Worm (Caenorhabditis elegans): Measurements from ENCODE around the gene col-145.

Gene col-145

ce11 chrV:9127773-9128172 is 35.0 kb downstream of the col-145 start, which contains the start of gene F21C10.3:
F21C10.3 (plus strand) TSS chrV:9128073.
- TF ChIP-seq aha-1 (tag) (peak; percentile 13), lin-29 (GFP tag; IDR thresholded peaks at IDR 0.05) (no peak)

- TF ChIP-seq nhr-237 (tag; optimal IDR thresholded peaks at IDR 0.05), result no peak
- no peak for TF ChIP-seq egl-43 (GFP tag; IDR thresholded peaks at IDR 0.05)
- TF ChIP-seq aha-1 (tag), result no peak
- TF ChIP-seq sdz-12 (GFP tag; optimal IDR thresholded peaks at IDR 0.05), result no peak
- no peak for TF ChIP-seq ceh-20 (GFP tag; IDR thresholded peaks at IDR 0.05)
- no peak for TF ChIP-seq mxl-2 (GFP tag; conservative IDR thresholded peaks at IDR 0.05)
- no peak for TF ChIP-seq F26F4.8 (GFP tag; conservative IDR thresholded peaks at IDR 0.05)
- no peak for TF ChIP-seq nhr-42 (GFP tag; IDR thresholded peaks at IDR 0.05)
- no peak for TF ChIP-seq dpl-1 (GFP tag; optimal IDR thresholded peaks at IDR 0.05)
- no peak for TF ChIP-seq ceh-82 (tag; optimal IDR thresholded peaks at IDR 0.05)
- no peak for TF ChIP-seq nhr-76 (tag; optimal IDR thresholded peaks at IDR 0.05)
- TF ChIP-seq fos-1 (tag; optimal IDR thresholded peaks at IDR 0.05), result no peak
- TF ChIP-seq tra-1 (GFP tag; IDR thresholded peaks at IDR 0.05), result no peak
- TF ChIP-seq ama-1 (optimal IDR thresholded peaks at IDR 0.05), result no peak
These were observed 36.5 kb downstream of the col-145 start, which contains the start of gene F21C10.4 for ce11 chrV:9126316-9126715. F21C10.4 (plus strand) TSS chrV:9126616.

- TF ChIP-seq tag-97 (GFP tag; IDR thresholded peaks at IDR 0.05) (no peak), F44E2.7 (GFP tag; IDR thresholded peaks at IDR 0.05) (no peak), ceh-44 (GFP tag; IDR thresholded peaks at IDR 0.05) (no peak), aly-2 (tag; optimal IDR thresholded peaks at IDR 0.05) (no peak), dmd-9 (GFP tag; IDR thresholded peaks at IDR 0.05) (no peak), mdt-29 (GFP tag; IDR thresholded peaks at IDR 0.05) (no peak)
These were observed 37.5 kb downstream of the col-145 start, which contains the start of gene F21C10.5 for ce11 chrV:9125345-9125744. F21C10.5 (plus strand) TSS chrV:9125645.

- no peak for TF ChIP-seq rbr-2 (tag; optimal IDR thresholded peaks at IDR 0.05)
- no peak for TF ChIP-seq php-3 (GFP tag; IDR thresholded peaks at IDR 0.05)
- no peak for TF ChIP-seq lin-29 (GFP tag; IDR thresholded peaks at IDR 0.05)
- TF ChIP-seq daf-16 (GFP tag; optimal IDR thresholded peaks at IDR 0.05), result no peak
- no peak for TF ChIP-seq daf-16 (tag; optimal IDR thresholded peaks at IDR 0.05)
These were observed 38.6 kb downstream of the col-145 start, which contains the start of gene F21C10.6 for ce11 chrV:9124180-9124579. F21C10.6 (plus strand) TSS chrV:9124480.

- TF ChIP-seq aha-1 (tag) (peak; percentile 76), F37D6.2 (tag; optimal IDR thresholded peaks at IDR 0.05) (no peak), ceh-82 (tag; optimal IDR thresholded peaks at IDR 0.05) (no peak), attf-4 (tag; optimal IDR thresholded peaks at IDR 0.05) (no peak)
These were observed 39.6 kb downstream of the col-145 start, which contains the start of gene F21C10.11 for ce11 chrV:9123186-9123585. F21C10.11 (plus strand) TSS chrV:9123486.

- no peak for TF ChIP-seq ceh-28 (tag; optimal IDR thresholded peaks at IDR 0.05)
- no peak for TF ChIP-seq ztf-7 (tag; optimal IDR thresholded peaks at IDR 0.05)
- TF ChIP-seq skn-1 (tag; optimal IDR thresholded peaks at IDR 0.05), result no peak
- TF ChIP-seq rbr-2 (tag; optimal IDR thresholded peaks at IDR 0.05), result no peak
- TF ChIP-seq nhr-237 (tag; optimal IDR thresholded peaks at IDR 0.05), result no peak
- no peak for TF ChIP-seq nhr-111 (GFP tag; optimal IDR thresholded peaks at IDR 0.05)
- TF ChIP-seq cey-2 (tag; optimal IDR thresholded peaks at IDR 0.05; ENCODE audit: borderline replicate concordance, insufficient read depth), result no peak
- no peak for TF ChIP-seq gei-8 (GFP tag; optimal IDR thresholded peaks at IDR 0.05)
- TF ChIP-seq Y5F2A.4 (GFP tag; optimal IDR thresholded peaks at IDR 0.05), result no peak
- TF ChIP-seq aha-1 (tag), result no peak
- TF ChIP-seq ceh-20 (GFP tag; IDR thresholded peaks at IDR 0.05), result no peak
- no peak for TF ChIP-seq dmd-9 (GFP tag; IDR thresholded peaks at IDR 0.05)
- no peak for TF ChIP-seq jun-1 (tag; optimal IDR thresholded peaks at IDR 0.05)
- no peak for TF ChIP-seq lir-3 (tag; optimal IDR thresholded peaks at IDR 0.05)
- no peak for TF ChIP-seq T20F7.1 (GFP tag; optimal IDR thresholded peaks at IDR 0.05)
- no peak for TF ChIP-seq F49E8.2 (tag; optimal IDR thresholded peaks at IDR 0.05; ENCODE audit: borderline replicate concordance)
- no peak for TF ChIP-seq egl-43 (GFP tag; IDR thresholded peaks at IDR 0.05)
These were observed 40.8 kb downstream of the col-145 start, which contains the start of gene F21C10.13 for ce11 chrV:9122004-9122403. F21C10.13 (plus strand) TSS chrV:9122304.
